Fruit fly (Drosophila melanogaster) whole organism, prepupa: ENCODE measurements around the gene CG45049.
A peak's percentile ranks its signal among the peaks of the same experiment; 100 is the strongest.

Experiments used
- Blimp-1 ChIP-seq: fragments of 200-800 bp; sonication (Bioruptor generic); optimal IDR thresholded peaks from 3 replicates; lab custom pipeline; 2017; ENCODE audit warnings: missing biosample characterization, missing genetic modification characterization, mild to moderate bottlenecking, moderate library complexity, missing genetic modification reagents
- CG10631 ChIP-seq: fragments of 200-800 bp; sonication (Bioruptor generic); optimal IDR thresholded peaks from 2 replicates; lab custom pipeline; 2016; ENCODE audit warnings: missing biosample characterization, missing genetic modification characterization
- CG10669 ChIP-seq: fragments of 200-800 bp; sonication (Bioruptor generic); optimal IDR thresholded peaks from 3 replicates; lab custom pipeline; 2018; ENCODE audit warnings: missing biosample characterization, mild to moderate bottlenecking, missing genetic modification characterization, moderate library complexity
- CG11902 ChIP-seq: fragments of 200-800 bp; sonication (Bioruptor generic); optimal IDR thresholded peaks from 3 replicates; lab custom pipeline; 2016; ENCODE audit warnings: missing biosample characterization, missing genetic modification characterization
- CG16779 ChIP-seq: fragments of 200-800 bp; sonication (Bioruptor generic); optimal IDR thresholded peaks from 3 replicates; lab custom pipeline; 2017; ENCODE audit warnings: missing biosample characterization, mild to moderate bottlenecking, missing genetic modification characterization
- CG31627 ChIP-seq: fragments of 200-800 bp; sonication (Bioruptor generic); optimal IDR thresholded peaks from 3 replicates; lab custom pipeline; 2016; ENCODE audit warnings: missing biosample characterization, missing genetic modification characterization
- CG32006 ChIP-seq: fragments of 200-800 bp; sonication (Bioruptor generic); optimal IDR thresholded peaks from 3 replicates; lab custom pipeline; 2017; ENCODE audit warnings: missing biosample characterization, mild to moderate bottlenecking, missing genetic modification characterization
- CG34406 ChIP-seq: fragments of 200-800 bp; sonication (Bioruptor generic); optimal IDR thresholded peaks from 3 replicates; lab custom pipeline; 2016; ENCODE audit warnings: missing biosample characterization, missing genetic modification characterization
- CG3919 ChIP-seq: fragments of 200-800 bp; sonication (Bioruptor generic); optimal IDR thresholded peaks from 3 replicates; lab custom pipeline; 2016; ENCODE audit warnings: missing biosample characterization, missing genetic modification characterization
- CG6163 ChIP-seq: fragments of 200-800 bp; sonication (Bioruptor generic); IDR thresholded peaks from 3 replicates; pipeline ENCODE4 v1.3.6; 2022; ENCODE audit warnings: missing biosample characterization, missing genetic modification characterization
- CG6792 ChIP-seq: fragments of 200-800 bp; sonication (Bioruptor generic); optimal IDR thresholded peaks from 3 replicates; lab custom pipeline; 2016; ENCODE audit warnings: missing biosample characterization, missing genetic modification characterization
- CG6808 ChIP-seq: fragments of 200-800 bp; sonication (Bioruptor generic); optimal IDR thresholded peaks from 3 replicates; lab custom pipeline; 2017; ENCODE audit warnings: missing biosample characterization, missing genetic modification characterization, mild to moderate bottlenecking, moderate library complexity, missing genetic modification reagents
- CG7368 ChIP-seq: fragments of 200-800 bp; sonication (Bioruptor generic); optimal IDR thresholded peaks from 3 replicates; lab custom pipeline; 2016; ENCODE audit warnings: missing biosample characterization, missing genetic modification characterization
- CG8119 ChIP-seq: fragments of 200-800 bp; sonication (Bioruptor generic); IDR thresholded peaks from 3 replicates; pipeline ENCODE4 v1.3.6; 2022; ENCODE audit warnings: missing biosample characterization, missing genetic modification characterization
- CG9139 ChIP-seq: fragments of 200-800 bp; sonication (Bioruptor generic); optimal IDR thresholded peaks from 3 replicates; lab custom pipeline; 2017; ENCODE audit warnings: missing biosample characterization, mild to moderate bottlenecking, missing genetic modification characterization
- Eip75B ChIP-seq: fragments of 200-800 bp; sonication (Bioruptor generic); optimal IDR thresholded peaks from 3 replicates; lab custom pipeline; 2016; ENCODE audit warnings: missing biosample characterization, missing genetic modification characterization
- Hr38 ChIP-seq: sonication (Bioruptor generic); optimal IDR thresholded peaks from 2 replicates; lab custom pipeline; 2016; ENCODE audit warnings: missing biosample characterization, missing genetic modification characterization
- Hr4 ChIP-seq: fragments of 200-800 bp; sonication (Bioruptor generic); optimal IDR thresholded peaks from 3 replicates; lab custom pipeline; 2016; ENCODE audit warnings: missing biosample characterization, missing genetic modification characterization
- Lpt ChIP-seq: fragments of 200-800 bp; sonication (Bioruptor generic); optimal IDR thresholded peaks from 3 replicates; lab custom pipeline; 2016; ENCODE audit warnings: missing biosample characterization, missing genetic modification characterization
- Met ChIP-seq: fragments of 200-800 bp; sonication (Bioruptor generic); optimal IDR thresholded peaks from 3 replicates; lab custom pipeline; 2016; ENCODE audit warnings: missing biosample characterization, missing genetic modification characterization
- OdsH ChIP-seq: fragments of 200-800 bp; sonication (Bioruptor generic); optimal IDR thresholded peaks from 3 replicates; lab custom pipeline; 2016; ENCODE audit warnings: missing biosample characterization, missing genetic modification characterization
- Smox ChIP-seq: fragments of 200-800 bp; sonication (Bioruptor generic); optimal IDR thresholded peaks from 3 replicates; lab custom pipeline; 2016; ENCODE audit warnings: missing biosample characterization, missing genetic modification characterization
- Sox102F ChIP-seq: fragments of 200-800 bp; sonication (Bioruptor generic); optimal IDR thresholded peaks from 2 replicates; lab custom pipeline; 2016; ENCODE audit warnings: missing biosample characterization, mild to moderate bottlenecking, missing genetic modification characterization
- Sox14 ChIP-seq: fragments of 200-800 bp; sonication (Bioruptor generic); optimal IDR thresholded peaks from 3 replicates; lab custom pipeline; 2016; ENCODE audit warnings: missing biosample characterization, missing genetic modification characterization
- Sox15 ChIP-seq: fragments of 200-800 bp; sonication (Bioruptor generic); optimal IDR thresholded peaks from 3 replicates; lab custom pipeline; 2016; ENCODE audit warnings: missing biosample characterization, missing genetic modification characterization
- achi ChIP-seq: fragments of 200-800 bp; sonication (Bioruptor generic); optimal IDR thresholded peaks from 3 replicates; lab custom pipeline; 2016; ENCODE audit warnings: missing biosample characterization, missing genetic modification characterization
- dac ChIP-seq: fragments of 200-800 bp; sonication (Bioruptor generic); optimal IDR thresholded peaks from 2 replicates; lab custom pipeline; 2017; ENCODE audit warnings: missing biosample characterization, mild to moderate bottlenecking, missing genetic modification characterization
- dsx ChIP-seq: fragments of 200-800 bp; optimal IDR thresholded peaks from 3 replicates; lab custom pipeline; 2019; ENCODE audit warnings: missing biosample characterization, mild to moderate bottlenecking, missing genetic modification characterization, moderate library complexity; ENCODE audit not compliant: poor library complexity, severe bottlenecking
- eg ChIP-seq: fragments of 200-800 bp; sonication (Bioruptor generic); IDR thresholded peaks from 3 replicates; pipeline ENCODE4 v1.3.6; 2022; ENCODE audit warnings: missing biosample characterization, missing genetic modification characterization
- fd59A ChIP-seq: fragments of 200-800 bp; sonication (Bioruptor generic); optimal IDR thresholded peaks from 2 replicates; lab custom pipeline; 2017; ENCODE audit warnings: missing biosample characterization, mild to moderate bottlenecking, missing genetic modification characterization, missing genetic modification reagents
- fd85E ChIP-seq: fragments of 200-800 bp; sonication (Bioruptor generic); optimal IDR thresholded peaks from 3 replicates; lab custom pipeline; 2016; ENCODE audit warnings: missing biosample characterization, missing genetic modification characterization
- fkh ChIP-seq: fragments of 200-800 bp; sonication (Bioruptor generic); optimal IDR thresholded peaks from 3 replicates; lab custom pipeline; 2017; ENCODE audit warnings: missing biosample characterization, mild to moderate bottlenecking, missing genetic modification characterization, moderate library complexity
- lz ChIP-seq: fragments of 200-800 bp; sonication (Bioruptor generic); optimal IDR thresholded peaks from 3 replicates; lab custom pipeline; 2016; ENCODE audit warnings: missing biosample characterization, missing genetic modification characterization
- net ChIP-seq: fragments of 200-800 bp; sonication (Bioruptor generic); optimal IDR thresholded peaks from 3 replicates; lab custom pipeline; 2016; ENCODE audit warnings: missing biosample characterization, missing genetic modification characterization
- salr ChIP-seq, 2 experiments: fragments of 200-800 bp; sonication (Bioruptor generic); optimal IDR thresholded peaks; 3 replicates each; lab custom pipeline; 2016 to 2018; ENCODE audit warnings: missing biosample characterization in 2 of 2, missing genetic modification characterization in 2 of 2, mild to moderate bottlenecking in 1 of 2
- spab ChIP-seq: fragments of 200-800 bp; sonication (Bioruptor generic); optimal IDR thresholded peaks from 2 replicates; lab custom pipeline; 2017; ENCODE audit warnings: missing biosample characterization, mild to moderate bottlenecking, missing genetic modification characterization, missing genetic modification reagents
- ss ChIP-seq, 2 experiments: fragments of 200-800 bp; sonication (Bioruptor generic); optimal IDR thresholded peaks; 2 replicates in 1 of 2; 3 replicates in 1 of 2; lab custom pipeline; 2017 to 2018; ENCODE audit warnings: mild to moderate bottlenecking in 2 of 2, missing biosample characterization in 2 of 2, missing genetic modification characterization in 2 of 2, moderate library complexity in 1 of 2
- svp ChIP-seq: fragments of 200-800 bp; sonication (Bioruptor generic); peaks from one replicate; lab custom pipeline; 2016; ENCODE audit warnings: missing biosample characterization, missing genetic modification characterization

Gene CG45049

DNA sequence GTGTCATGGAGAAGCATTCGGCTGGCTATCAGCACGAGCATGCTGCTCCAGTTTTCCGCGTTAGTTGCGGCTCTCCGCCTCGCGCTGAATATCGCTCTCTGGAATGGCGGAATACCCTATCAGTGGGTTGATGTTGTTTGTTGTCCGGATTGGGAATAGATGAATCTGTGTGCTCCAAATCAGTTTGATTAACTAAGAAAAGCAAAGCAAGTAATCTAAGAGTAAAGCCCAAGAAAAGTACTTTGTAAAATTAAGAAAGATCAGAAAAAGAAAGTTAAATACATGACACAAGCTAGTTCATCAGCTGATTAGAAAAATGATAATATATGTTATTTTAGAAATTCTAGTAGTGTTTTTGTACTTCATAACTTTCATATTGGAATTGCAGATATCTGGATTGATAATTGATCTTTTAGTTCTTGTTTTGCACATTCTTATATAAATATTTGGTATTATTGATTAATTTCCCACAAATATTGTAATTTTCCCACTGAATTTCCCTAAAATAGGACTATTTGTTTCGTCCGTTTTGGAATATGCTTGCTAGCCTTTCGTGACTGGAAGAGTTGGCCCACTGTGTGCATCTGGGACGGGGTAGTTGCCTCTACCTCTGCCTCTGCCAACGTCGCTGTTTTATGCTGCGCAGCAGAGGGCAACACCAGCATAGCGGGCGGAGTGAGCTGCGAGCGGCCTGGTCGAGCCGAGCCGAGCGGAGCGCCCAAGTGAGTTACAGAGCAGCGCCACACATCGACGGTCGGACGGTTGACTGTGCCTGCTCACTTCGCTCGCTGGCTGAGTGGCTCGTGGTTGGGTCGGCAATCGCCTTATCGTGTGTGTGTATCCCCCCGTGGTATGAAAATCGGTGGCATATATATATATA lies 27.4 kb downstream of the CG45049 start (continued):
- TF ChIP-seq svp (peak; percentile 68), Blimp-1 (GFP tag; lab: Kevin White, UChicago) (no peak), fd59A (GFP tag; lab: Kevin White, UChicago) (no peak), CG8119 (GFP tag; lab: Robert Waterston, UW) (no peak; the same call in 2 of the 3 replicates), Smox (no peak), CG10631 (peak; percentile 23), CG32006 (GFP tag; lab: Kevin White, UChicago) (peak; percentile 77), achi (GFP tag; lab: Kevin White, UChicago) (peak; percentile 38), fkh (GFP tag; lab: Kevin White, UChicago) (no peak), ss (GFP tag; optimal IDR thresholded peaks at IDR 0.05; lab: Kevin White, UChicago) (no peak), OdsH (GFP tag; lab: Kevin White, UChicago) (peak; percentile 28), CG16779 (tag; lab: Kevin White, UChicago) (peak; percentile 45), CG9139 (GFP tag; lab: Kevin White, UChicago) (no peak), dsx (GFP tag; lab: Kevin White, UChicago) (no peak), spab (GFP tag; lab: Kevin White, UChicago) (no peak), Hr4 (GFP tag; lab: Kevin White, UChicago) (peak; percentile 42), Sox14 (no peak), Sox15 (GFP tag; lab: Kevin White, UChicago) (no peak), Hr38 (GFP tag; lab: Kevin White, UChicago) (no peak), net (GFP tag; lab: Kevin White, UChicago) (no peak), CG7368 (GFP tag; lab: Kevin White, UChicago) (no peak), CG6808 (GFP tag; lab: Kevin White, UChicago) (no peak), eg (GFP tag; lab: Robert Waterston, UW) (peak; percentile 56; the same call in 2 of the 3 replicates), Lpt (GFP tag; lab: Kevin White, UChicago) (no peak), CG10669 (GFP tag; lab: Kevin White, UChicago) (no peak), dac (peak; percentile 10), Sox102F (GFP tag; lab: Kevin White, UChicago) (no peak), Met (no peak), CG3919 (GFP tag; lab: Kevin White, UChicago) (no peak), CG6792 (no peak), CG11902 (GFP tag; lab: Kevin White, UChicago) (no peak), CG6163 (GFP tag; lab: Robert Waterston, UW) (peak; percentile 68), Eip75B (GFP tag; lab: Kevin White, UChicago) (peak; percentile 16), salr (GFP tag; optimal IDR thresholded peaks at IDR 0.05; lab: Kevin White, UChicago) (peak in 1 of 2 experiments; percentile 60), lz (no peak), CG34406 (GFP tag; lab: Kevin White, UChicago) (no peak), CG31627 (GFP tag; lab: Kevin White, UChicago) (no peak)
- TF ChIP-seq, all 60 proteins: peak for 19

DNA sequence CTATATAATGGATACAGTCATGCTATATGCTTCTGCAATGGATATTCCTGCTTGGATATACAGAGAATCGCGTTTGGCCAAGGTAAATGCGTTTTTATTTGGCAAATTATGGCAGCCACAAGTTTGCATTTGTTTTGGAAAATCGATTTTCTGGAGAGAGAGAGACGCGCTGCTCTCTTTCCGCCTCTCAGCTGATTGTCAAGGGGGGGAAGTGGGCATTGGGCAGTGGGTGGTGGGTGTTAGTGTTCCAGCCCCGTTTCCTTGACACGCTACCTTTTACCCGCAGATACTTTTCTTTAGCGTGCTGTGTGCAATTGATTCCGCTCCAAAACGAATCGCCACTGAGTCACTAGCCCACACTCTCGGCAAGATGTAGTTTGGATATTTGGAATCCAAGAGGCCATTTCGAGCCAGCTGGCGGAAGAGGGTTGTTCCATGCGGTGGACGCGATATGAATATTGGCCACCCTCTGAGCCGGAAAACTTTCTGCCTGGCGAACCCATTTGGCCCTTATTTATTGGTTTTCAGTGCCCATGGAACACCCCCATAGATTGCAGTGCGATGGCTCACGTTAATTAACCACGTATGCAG lies 28.5 kb downstream of the CG45049 start:
- TF ChIP-seq fd85E (GFP tag; lab: Kevin White, UChicago): no peak
- 0 out of 3 replicates have a peak, but pooled peaks have one; percentile 11 for TF ChIP-seq eg (GFP tag; lab: Robert Waterston, UW)
